Worm (Caenorhabditis elegans) whole organism, midembryonic: ENCODE results near the gene C34C12.1.

Source experiments
- T22C8.4 ChIP-seq: fragments of 200-800 bp; sonication (Bioruptor generic); IDR thresholded peaks from 2 replicates; pipeline ENCODE4 v1.3.6; 2022; ENCODE audit warnings: missing genetic modification characterization, missing compliant biosample characterization
- cog-1 ChIP-seq: sonication (generic microtip); optimal IDR thresholded peaks from 2 replicates; lab custom pipeline; 2016; ENCODE audit warnings: missing genetic modification characterization, missing compliant biosample characterization
- flt-1 ChIP-seq: fragments of 200-800 bp; sonication (Bioruptor generic); IDR thresholded peaks from 2 replicates; pipeline ENCODE4 v1.3.6; 2022; ENCODE audit warnings: missing genetic modification characterization, missing compliant biosample characterization
- ref-1 ChIP-seq: fragments of 200-800 bp; sonication (Bioruptor generic); conservative IDR thresholded peaks from 2 replicates; pipeline ENCODE4 v1.3.6; 2022; ENCODE audit warnings: missing genetic modification reagents, missing genetic modification characterization, missing compliant biosample characterization
- tab-1 ChIP-seq: fragments of 200-800 bp; sonication (Bioruptor generic); IDR thresholded peaks from 2 replicates; pipeline ENCODE4 v1.3.6; 2022; ENCODE audit warnings: missing genetic modification characterization, missing compliant biosample characterization

- TF ChIP-seq flt-1 (GFP tag; lab: Robert Waterston, UW) (no peak), T22C8.4 (no peak), tab-1 (no peak), ref-1 (no peak), cog-1 (tag; lab: Kevin White, UChicago) (no peak)
Observed at ce11 chrIII:3470433-3470832, 16.3 kb downstream of the C34C12.1 start.
